Fruit fly (Drosophila melanogaster): ENCODE results near the gene Pgant7.

Gene Pgant7

dm6 chrX:18510884-18511283, 11.1 kb upstream of the Pgant7 start:
- TF ChIP-seq CrebA (GFP tag; optimal IDR thresholded peaks at IDR 0.05; ENCODE audit: borderline replicate concordance): no peak
- peak; percentile 30 for TF ChIP-seq Sp1 (GFP tag; optimal IDR thresholded peaks at IDR 0.05)

dm6 chrX:18509430-18509829, 9.6 kb upstream of the Pgant7 start:
- peak; percentile 1 for TF ChIP-seq Sp1 (GFP tag; optimal IDR thresholded peaks at IDR 0.05)
- TF ChIP-seq Vsx2 (GFP tag; optimal IDR thresholded peaks at IDR 0.05; ENCODE audit: partially characterized antibody): no peak

DNA sequence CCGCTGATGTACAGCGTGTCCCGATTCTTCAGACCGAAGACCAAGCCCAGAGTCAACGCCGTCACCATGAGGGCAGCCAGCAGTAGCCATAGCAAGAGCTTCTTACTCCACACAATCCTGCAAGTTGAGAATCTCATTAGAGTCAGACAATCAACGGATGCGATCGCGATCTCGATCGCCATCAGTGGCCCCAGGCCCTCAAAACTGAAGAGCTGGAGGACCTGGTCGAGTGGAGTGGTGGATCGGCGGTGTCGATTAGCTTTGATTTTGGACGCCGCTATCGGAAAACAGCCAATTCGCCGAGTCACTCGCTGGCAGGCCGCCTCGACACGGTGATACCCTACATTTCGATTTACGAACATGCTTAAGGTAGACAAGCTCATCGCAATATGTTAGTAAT, 8.8 kb upstream of the Pgant7 start:
- TF ChIP-seq pan (optimal IDR thresholded peaks at IDR 0.05) (no peak), CG9705 (GFP tag; optimal IDR thresholded peaks at IDR 0.05) (no peak), fru (GFP tag; optimal IDR thresholded peaks at IDR 0.05) (no peak), foxo (GFP tag; optimal IDR thresholded peaks at IDR 0.05) (no peak), N (GFP tag; optimal IDR thresholded peaks at IDR 0.05) (no peak), tai (GFP tag; optimal IDR thresholded peaks at IDR 0.05) (no peak), dsf (GFP tag; optimal IDR thresholded peaks at IDR 0.05; ENCODE audit: borderline replicate concordance) (no peak), woc (GFP tag; optimal IDR thresholded peaks at IDR 0.05) (no peak), CG32264 (GFP tag; optimal IDR thresholded peaks at IDR 0.05) (no peak), jim (GFP tag; optimal IDR thresholded peaks at IDR 0.05) (no peak)

DNA sequence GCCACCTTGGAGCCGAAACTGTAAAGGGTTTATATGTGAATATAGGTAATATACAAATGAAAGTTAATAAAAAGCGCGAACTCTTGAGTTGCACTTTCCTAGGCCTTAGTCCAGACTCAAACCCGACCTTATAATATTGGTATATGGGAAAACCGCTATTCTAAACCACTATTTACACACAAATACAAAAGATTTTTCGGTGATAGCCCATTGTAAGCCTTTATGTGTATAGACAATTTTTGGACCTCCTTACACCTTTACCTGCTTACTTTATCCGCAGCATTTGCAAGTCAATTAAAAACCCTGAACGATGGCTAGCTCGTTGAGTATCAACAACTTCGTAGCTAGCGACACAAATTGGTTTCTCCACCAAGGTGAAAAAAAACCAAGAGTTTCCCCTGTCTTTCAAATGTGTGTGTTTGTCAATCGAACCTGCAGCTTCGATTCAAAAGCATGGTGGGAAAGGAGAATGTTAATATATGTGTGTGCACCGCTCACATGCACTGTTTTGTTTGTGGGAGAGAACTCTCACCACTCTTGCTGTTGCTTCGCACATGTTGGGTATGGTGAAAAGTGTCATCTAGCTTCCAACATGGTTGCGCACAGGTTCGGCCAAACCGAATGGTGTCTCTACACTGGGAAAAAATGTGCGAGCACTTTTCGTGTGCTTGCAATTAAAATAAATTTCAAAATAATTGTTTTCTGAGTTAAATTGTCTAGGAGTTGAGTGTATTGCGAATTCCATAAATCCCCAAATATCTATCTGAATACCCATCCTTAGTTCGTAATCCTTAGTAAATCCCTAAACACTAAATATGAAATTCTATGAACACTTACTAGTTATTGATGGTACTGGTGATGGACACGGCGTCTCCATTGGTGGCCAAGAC, 7.1 kb upstream of the Pgant7 start:
- TF ChIP-seq Hnf4 (GFP tag; optimal IDR thresholded peaks at IDR 0.05) (peak; percentile 56), usp (GFP tag; optimal IDR thresholded peaks at IDR 0.05) (no peak), dl (GFP tag; optimal IDR thresholded peaks at IDR 0.05; ENCODE audit: insufficient read depth in 1 of 2, partially characterized antibody in 2 of 2) (no peak), Dfd (GFP tag; optimal IDR thresholded peaks at IDR 0.05) (no peak), sv (GFP tag; optimal IDR thresholded peaks at IDR 0.05) (peak; percentile 52), tai (GFP tag; optimal IDR thresholded peaks at IDR 0.05) (no peak), N (GFP tag; optimal IDR thresholded peaks at IDR 0.05) (no peak), pan (optimal IDR thresholded peaks at IDR 0.05) (no peak), rgr (GFP tag; optimal IDR thresholded peaks at IDR 0.05) (peak; percentile 64), dmrt93B (GFP tag; optimal IDR thresholded peaks at IDR 0.05) (no peak), br (GFP tag; optimal IDR thresholded peaks at IDR 0.05) (peak; percentile 56), Abd-B (GFP tag; optimal IDR thresholded peaks at IDR 0.05) (no peak), lola (GFP tag; optimal IDR thresholded peaks at IDR 0.05) (no peak), CG32264 (GFP tag; optimal IDR thresholded peaks at IDR 0.05) (no peak), dsf (GFP tag; optimal IDR thresholded peaks at IDR 0.05; ENCODE audit: borderline replicate concordance) (no peak), Sp1 (GFP tag; optimal IDR thresholded peaks at IDR 0.05) (peak; percentile 26), Vsx2 (GFP tag; optimal IDR thresholded peaks at IDR 0.05; ENCODE audit: partially characterized antibody) (no peak), h (GFP tag; optimal IDR thresholded peaks at IDR 0.05) (peak; percentile 64), Hr83 (GFP tag; optimal IDR thresholded peaks at IDR 0.05; ENCODE audit: poor library complexity, severe bottlenecking) (no peak), Myc (optimal IDR thresholded peaks at IDR 0.05) (peak; percentile 45), Dif (GFP tag; optimal IDR thresholded peaks at IDR 0.05; ENCODE audit: partially characterized antibody) (no peak), GATAd (GFP tag; optimal IDR thresholded peaks at IDR 0.05) (no peak), foxo (GFP tag; optimal IDR thresholded peaks at IDR 0.05) (peak in 1 of 2 experiments; percentile 80), Rel (GFP tag; optimal IDR thresholded peaks at IDR 0.05) (no peak), Rel (tag; optimal IDR thresholded peaks at IDR 0.05) (no peak), CrebA (GFP tag; optimal IDR thresholded peaks at IDR 0.05; ENCODE audit: borderline replicate concordance) (no peak), woc (GFP tag; optimal IDR thresholded peaks at IDR 0.05) (no peak), brk (GFP tag; optimal IDR thresholded peaks at IDR 0.05) (no peak), Hr78 (GFP tag; optimal IDR thresholded peaks at IDR 0.05) (no peak), OdsH (GFP tag; optimal IDR thresholded peaks at IDR 0.05) (peak; percentile 46), sage (GFP tag; optimal IDR thresholded peaks at IDR 0.05) (peak; percentile 11), Mio (GFP tag; optimal IDR thresholded peaks at IDR 0.05) (no peak), ey (GFP tag; optimal IDR thresholded peaks at IDR 0.05) (peak; percentile 48), CG9705 (GFP tag; optimal IDR thresholded peaks at IDR 0.05) (no peak), fru (GFP tag; optimal IDR thresholded peaks at IDR 0.05) (peak; percentile 74), psq (GFP tag; optimal IDR thresholded peaks at IDR 0.05) (peak; percentile 17), Jra (GFP tag; optimal IDR thresholded peaks at IDR 0.05) (peak; percentile 3), HLH106 (tag; optimal IDR thresholded peaks at IDR 0.05) (peak; percentile 17), jim (GFP tag; optimal IDR thresholded peaks at IDR 0.05) (no peak)

Measured in whole organism, wandering third instar larva.